Fruit fly (Drosophila melanogaster) whole organism, prepupa: ENCODE data around the gene CG9498.

Experiments
- Blimp-1 ChIP-seq: fragments of 200-800 bp; sonication (Bioruptor generic); optimal IDR thresholded peaks from 3 replicates; lab custom pipeline; 2017; ENCODE audit warnings: missing biosample characterization, missing genetic modification characterization, mild to moderate bottlenecking, moderate library complexity, missing genetic modification reagents
- CG10631 ChIP-seq: fragments of 200-800 bp; sonication (Bioruptor generic); optimal IDR thresholded peaks from 2 replicates; lab custom pipeline; 2016; ENCODE audit warnings: missing biosample characterization, missing genetic modification characterization
- CG11294 ChIP-seq: fragments of 200-800 bp; sonication (Bioruptor generic); IDR thresholded peaks from 2 replicates; pipeline ENCODE4 v1.3.6; 2022; ENCODE audit warnings: missing biosample characterization, missing genetic modification characterization
- CG11762 ChIP-seq: fragments of 200-800 bp; sonication (Bioruptor generic); optimal IDR thresholded peaks from 3 replicates; lab custom pipeline; 2016; ENCODE audit warnings: missing biosample characterization, missing genetic modification characterization; ENCODE audit not compliant: insufficient read depth
- CG3032 ChIP-seq: fragments of 200-800 bp; optimal IDR thresholded peaks from 2 replicates; lab custom pipeline; 2019; ENCODE audit warnings: missing biosample characterization, mild to moderate bottlenecking, missing genetic modification characterization, moderate library complexity
- CG31627 ChIP-seq: fragments of 200-800 bp; sonication (Bioruptor generic); optimal IDR thresholded peaks from 3 replicates; lab custom pipeline; 2016; ENCODE audit warnings: missing biosample characterization, missing genetic modification characterization
- CG32006 ChIP-seq: fragments of 200-800 bp; sonication (Bioruptor generic); optimal IDR thresholded peaks from 3 replicates; lab custom pipeline; 2017; ENCODE audit warnings: missing biosample characterization, mild to moderate bottlenecking, missing genetic modification characterization
- CG4318 ChIP-seq: fragments of 200-800 bp; sonication (Bioruptor generic); optimal IDR thresholded peaks from 3 replicates; lab custom pipeline; 2017; ENCODE audit warnings: missing biosample characterization, mild to moderate bottlenecking, missing genetic modification characterization
- CG6163 ChIP-seq: fragments of 200-800 bp; sonication (Bioruptor generic); IDR thresholded peaks from 3 replicates; pipeline ENCODE4 v1.3.6; 2022; ENCODE audit warnings: missing biosample characterization, missing genetic modification characterization
- CG6792 ChIP-seq: fragments of 200-800 bp; sonication (Bioruptor generic); optimal IDR thresholded peaks from 3 replicates; lab custom pipeline; 2016; ENCODE audit warnings: missing biosample characterization, missing genetic modification characterization
- CG6808 ChIP-seq: fragments of 200-800 bp; sonication (Bioruptor generic); optimal IDR thresholded peaks from 3 replicates; lab custom pipeline; 2017; ENCODE audit warnings: missing biosample characterization, missing genetic modification characterization, mild to moderate bottlenecking, moderate library complexity, missing genetic modification reagents
- CG7368 ChIP-seq: fragments of 200-800 bp; sonication (Bioruptor generic); optimal IDR thresholded peaks from 3 replicates; lab custom pipeline; 2016; ENCODE audit warnings: missing biosample characterization, missing genetic modification characterization
- CG8119 ChIP-seq: fragments of 200-800 bp; sonication (Bioruptor generic); IDR thresholded peaks from 3 replicates; pipeline ENCODE4 v1.3.6; 2022; ENCODE audit warnings: missing biosample characterization, missing genetic modification characterization
- CG8319 ChIP-seq: fragments of 200-800 bp; sonication (Bioruptor generic); optimal IDR thresholded peaks from 3 replicates; lab custom pipeline; 2016; ENCODE audit warnings: missing biosample characterization, missing genetic modification characterization
- CG9139 ChIP-seq: fragments of 200-800 bp; sonication (Bioruptor generic); optimal IDR thresholded peaks from 3 replicates; lab custom pipeline; 2017; ENCODE audit warnings: missing biosample characterization, mild to moderate bottlenecking, missing genetic modification characterization
- Eip75B ChIP-seq: fragments of 200-800 bp; sonication (Bioruptor generic); optimal IDR thresholded peaks from 3 replicates; lab custom pipeline; 2016; ENCODE audit warnings: missing biosample characterization, missing genetic modification characterization
- Eip78C ChIP-seq: fragments of 200-800 bp; sonication (Bioruptor generic); peaks from one replicate; lab custom pipeline; 2016; ENCODE audit warnings: missing biosample characterization, missing genetic modification characterization
- Ets96B ChIP-seq: fragments of 200-800 bp; optimal IDR thresholded peaks from 2 replicates; lab custom pipeline; 2019; ENCODE audit warnings: missing biosample characterization, mild to moderate bottlenecking, missing genetic modification characterization, moderate library complexity
- Gug ChIP-seq: fragments of 200-800 bp; sonication (Bioruptor generic); IDR thresholded peaks from 2 replicates; pipeline ENCODE4 v1.3.6; 2022; ENCODE audit warnings: missing biosample characterization, missing genetic modification characterization
- Hr38 ChIP-seq: sonication (Bioruptor generic); optimal IDR thresholded peaks from 2 replicates; lab custom pipeline; 2016; ENCODE audit warnings: missing biosample characterization, missing genetic modification characterization
- Hr39 ChIP-seq: fragments of 200-800 bp; sonication (Bioruptor generic); optimal IDR thresholded peaks from 2 replicates; lab custom pipeline; 2016; ENCODE audit warnings: missing biosample characterization, missing genetic modification characterization
- Hr4 ChIP-seq: fragments of 200-800 bp; sonication (Bioruptor generic); optimal IDR thresholded peaks from 3 replicates; lab custom pipeline; 2016; ENCODE audit warnings: missing biosample characterization, missing genetic modification characterization
- Lpt ChIP-seq: fragments of 200-800 bp; sonication (Bioruptor generic); optimal IDR thresholded peaks from 3 replicates; lab custom pipeline; 2016; ENCODE audit warnings: missing biosample characterization, missing genetic modification characterization
- Met ChIP-seq: fragments of 200-800 bp; sonication (Bioruptor generic); optimal IDR thresholded peaks from 3 replicates; lab custom pipeline; 2016; ENCODE audit warnings: missing biosample characterization, missing genetic modification characterization
- OdsH ChIP-seq: fragments of 200-800 bp; sonication (Bioruptor generic); optimal IDR thresholded peaks from 3 replicates; lab custom pipeline; 2016; ENCODE audit warnings: missing biosample characterization, missing genetic modification characterization
- Sox14 ChIP-seq: fragments of 200-800 bp; sonication (Bioruptor generic); optimal IDR thresholded peaks from 3 replicates; lab custom pipeline; 2016; ENCODE audit warnings: missing biosample characterization, missing genetic modification characterization
- Sox15 ChIP-seq: fragments of 200-800 bp; sonication (Bioruptor generic); optimal IDR thresholded peaks from 3 replicates; lab custom pipeline; 2016; ENCODE audit warnings: missing biosample characterization, missing genetic modification characterization
- eg ChIP-seq: fragments of 200-800 bp; sonication (Bioruptor generic); IDR thresholded peaks from 3 replicates; pipeline ENCODE4 v1.3.6; 2022; ENCODE audit warnings: missing biosample characterization, missing genetic modification characterization
- esn ChIP-seq: fragments of 200-800 bp; sonication (Bioruptor generic); optimal IDR thresholded peaks from 2 replicates; lab custom pipeline; 2016; ENCODE audit warnings: missing biosample characterization, mild to moderate bottlenecking, missing genetic modification characterization, moderate library complexity
- fd59A ChIP-seq: fragments of 200-800 bp; sonication (Bioruptor generic); optimal IDR thresholded peaks from 2 replicates; lab custom pipeline; 2017; ENCODE audit warnings: missing biosample characterization, mild to moderate bottlenecking, missing genetic modification characterization, missing genetic modification reagents
- fkh ChIP-seq: fragments of 200-800 bp; sonication (Bioruptor generic); optimal IDR thresholded peaks from 3 replicates; lab custom pipeline; 2017; ENCODE audit warnings: missing biosample characterization, mild to moderate bottlenecking, missing genetic modification characterization, moderate library complexity
- net ChIP-seq: fragments of 200-800 bp; sonication (Bioruptor generic); optimal IDR thresholded peaks from 3 replicates; lab custom pipeline; 2016; ENCODE audit warnings: missing biosample characterization, missing genetic modification characterization
- salr ChIP-seq, 2 experiments: fragments of 200-800 bp; sonication (Bioruptor generic); optimal IDR thresholded peaks; 3 replicates each; lab custom pipeline; 2016 to 2018; ENCODE audit warnings: missing biosample characterization in 2 of 2, missing genetic modification characterization in 2 of 2, mild to moderate bottlenecking in 1 of 2
- spab ChIP-seq: fragments of 200-800 bp; sonication (Bioruptor generic); optimal IDR thresholded peaks from 2 replicates; lab custom pipeline; 2017; ENCODE audit warnings: missing biosample characterization, mild to moderate bottlenecking, missing genetic modification characterization, missing genetic modification reagents
- svp ChIP-seq: fragments of 200-800 bp; sonication (Bioruptor generic); peaks from one replicate; lab custom pipeline; 2016; ENCODE audit warnings: missing biosample characterization, missing genetic modification characterization
- vri ChIP-seq: fragments of 200-800 bp; sonication (Bioruptor generic); optimal IDR thresholded peaks from 3 replicates; lab custom pipeline; 2016; ENCODE audit warnings: missing biosample characterization, mild to moderate bottlenecking, missing genetic modification characterization

CG9498 gene

dm6 chr2L:6350984-6351808 lies at the start of gene CG9498:
Gene CG9498, minus strand, starts transcription at chr2L:6351034.
- TF ChIP-seq CG11294 (GFP tag; lab: Robert Waterston, UW) (no peak), CG6792 (GFP tag; lab: Kevin White, UChicago) (no peak), CG11762 (no peak), Eip75B (no peak), fkh (GFP tag; lab: Kevin White, UChicago) (peak; percentile 32), Sox15 (GFP tag; lab: Kevin White, UChicago) (no peak), eg (peak; percentile 10; the same call in 1 of the 3 replicates), CG8119 (GFP tag; lab: Robert Waterston, UW) (no peak), Hr38 (GFP tag; lab: Kevin White, UChicago) (no peak), CG6808 (GFP tag; lab: Kevin White, UChicago) (no peak), CG7368 (GFP tag; lab: Kevin White, UChicago) (no peak), spab (GFP tag; lab: Kevin White, UChicago) (no peak), Sox14 (GFP tag; lab: Kevin White, UChicago) (no peak)

dm6 chr2L:6397149-6397548 lies 46.3 kb upstream of the CG9498 start, which contains the start of gene CG42369:
Gene CG42369, minus strand, starts transcription at chr2L:6397249.
- TF ChIP-seq eg, result 0 out of 3 replicates have a peak, but pooled peaks have one; percentile 13
- no peak for TF ChIP-seq Lpt (GFP tag; lab: Kevin White, UChicago)

dm6 chr2L:6391469-6391868 lies 40.6 kb upstream of the CG9498 start:
- TF ChIP-seq CG32006 (GFP tag; lab: Kevin White, UChicago) (no peak), CG8319 (GFP tag; lab: Kevin White, UChicago) (no peak), CG7368 (GFP tag; lab: Kevin White, UChicago) (no peak), spab (GFP tag; lab: Kevin White, UChicago) (no peak), net (GFP tag; lab: Kevin White, UChicago) (no peak), Hr4 (no peak), CG10631 (GFP tag; lab: Kevin White, UChicago) (no peak), vri (no peak), salr (GFP tag; optimal IDR thresholded peaks at IDR 0.05; lab: Kevin White, UChicago) (no peak), OdsH (GFP tag; lab: Kevin White, UChicago) (no peak)
- TF ChIP-seq, all 60 proteins: peak for 0

- TF ChIP-seq svp, result peak; percentile 94
- TF ChIP-seq CG6163 (GFP tag; lab: Robert Waterston, UW), result no peak
Observed at dm6 chr2L:6387068-6387467, 36.2 kb upstream of the CG9498 start.

dm6 chr2L:6385409-6385808 lies 34.6 kb upstream of the CG9498 start, which contains the start of gene Nepl6:
Gene Nepl6, minus strand, starts transcription at chr2L:6385512.
- TF ChIP-seq Gug (GFP tag; lab: Robert Waterston, UW), result no peak
- TF ChIP-seq svp, result peak; percentile 99
- peak; percentile 15 for TF ChIP-seq Eip78C (GFP tag; lab: Kevin White, UChicago)
- TF ChIP-seq, all 60 proteins: peak for 2

- no peak for TF ChIP-seq fd59A (GFP tag; lab: Kevin White, UChicago)
- TF ChIP-seq vri, result no peak
- no peak for TF ChIP-seq Sox14 (GFP tag; lab: Kevin White, UChicago)
- peak; percentile 56 for TF ChIP-seq svp
- no peak for TF ChIP-seq fkh (GFP tag; lab: Kevin White, UChicago)
- no peak for TF ChIP-seq CG9139
Observed at dm6 chr2L:6380966-6381365, 30.1 kb upstream of the CG9498 start, which contains the start of gene Nepl5. Gene Nepl5, plus strand, starts transcription at chr2L:6381266.

- no peak for TF ChIP-seq CG8319 (GFP tag; lab: Kevin White, UChicago)
- no peak for TF ChIP-seq CG32006 (GFP tag; lab: Kevin White, UChicago)
- TF ChIP-seq Hr39 (GFP tag; lab: Kevin White, UChicago), result peak; percentile 0
- TF ChIP-seq Met, result no peak
- TF ChIP-seq CG6792 (GFP tag; lab: Kevin White, UChicago), result no peak
- TF ChIP-seq CG8119 (GFP tag; lab: Robert Waterston, UW), result no peak
- no peak for TF ChIP-seq Eip75B
- TF ChIP-seq CG7368 (GFP tag; lab: Kevin White, UChicago), result no peak
- no peak for TF ChIP-seq Lpt (GFP tag; lab: Kevin White, UChicago)
- TF ChIP-seq Blimp-1 (GFP tag; lab: Kevin White, UChicago), result no peak
- TF ChIP-seq CG3032 (tag; lab: Kevin White, UChicago), result no peak
- TF ChIP-seq spab (GFP tag; lab: Kevin White, UChicago), result no peak
- TF ChIP-seq Ets96B (tag; lab: Kevin White, UChicago), result no peak
- TF ChIP-seq CG6163 (GFP tag; lab: Robert Waterston, UW), result 0 out of 3 replicates have a peak, but pooled peaks have one; percentile 22
- peak; percentile 70 for TF ChIP-seq svp
- peak; percentile 3 for TF ChIP-seq CG31627
- peak; percentile 42 for TF ChIP-seq Eip78C (GFP tag; lab: Kevin White, UChicago)
- 0 out of 3 replicates have a peak, but pooled peaks have one; percentile 30 for TF ChIP-seq eg
- TF ChIP-seq CG4318 (GFP tag; lab: Kevin White, UChicago), result no peak
- no peak for TF ChIP-seq esn
Observed at dm6 chr2L:6379197-6379596, 28.4 kb upstream of the CG9498 start.
